Worm (Caenorhabditis elegans) whole organism, L1 larva: Measurements from ENCODE around the gene H05C05.1.

ENCODE experiments used
- dpl-1 ChIP-seq, 3 experiments: fragments of 150-350 bp in 2 of 3; sonication (generic microtip) in 1 of 3; optimal IDR thresholded peaks; 2 replicates each; lab custom pipeline; 2014 to 2017; ENCODE audit warnings: missing biosample characterization in 3 of 3, missing genetic modification characterization in 3 of 3, missing genetic modification reagents in 3 of 3
- dsc-1 ChIP-seq: sonication (generic microtip); optimal IDR thresholded peaks from 2 replicates; lab custom pipeline; 2016; ENCODE audit warnings: mild to moderate bottlenecking, missing genetic modification characterization, missing compliant biosample characterization
- fos-1 ChIP-seq: fragments of 150-350 bp; optimal IDR thresholded peaks from 2 replicates; lab custom pipeline; 2014; ENCODE audit warnings: missing biosample characterization, missing genetic modification characterization
- jun-1 ChIP-seq: fragments of 150-350 bp; optimal IDR thresholded peaks from 2 replicates; lab custom pipeline; 2014; ENCODE audit warnings: missing biosample characterization, missing genetic modification reagents, missing genetic modification characterization
- lin-13 ChIP-seq: fragments of 150-350 bp; optimal IDR thresholded peaks from 2 replicates; lab custom pipeline; 2014; ENCODE audit warnings: missing biosample characterization, missing genetic modification reagents, missing genetic modification characterization
- mdl-1 ChIP-seq, 2 experiments: fragments of 150-350 bp; optimal IDR thresholded peaks; 2 replicates each; lab custom pipeline; 2014 to 2017; ENCODE audit warnings: missing biosample characterization in 2 of 2, missing genetic modification characterization in 2 of 2, inconsistent platforms in 1 of 2
- mef-2 ChIP-seq: fragments of 150-350 bp; optimal IDR thresholded peaks from 2 replicates; lab custom pipeline; 2014; ENCODE audit warnings: missing biosample characterization, missing genetic modification characterization
- nhr-237 ChIP-seq: fragments of 150-350 bp; optimal IDR thresholded peaks from 2 replicates; lab custom pipeline; 2014; ENCODE audit warnings: missing biosample characterization, missing genetic modification characterization
- sup-37 ChIP-seq: fragments of 200-800 bp; sonication (Bioruptor generic); optimal IDR thresholded peaks from 2 replicates; lab custom pipeline; 2018; ENCODE audit warnings: mild to moderate bottlenecking, missing genetic modification characterization, missing compliant biosample characterization

DNA sequence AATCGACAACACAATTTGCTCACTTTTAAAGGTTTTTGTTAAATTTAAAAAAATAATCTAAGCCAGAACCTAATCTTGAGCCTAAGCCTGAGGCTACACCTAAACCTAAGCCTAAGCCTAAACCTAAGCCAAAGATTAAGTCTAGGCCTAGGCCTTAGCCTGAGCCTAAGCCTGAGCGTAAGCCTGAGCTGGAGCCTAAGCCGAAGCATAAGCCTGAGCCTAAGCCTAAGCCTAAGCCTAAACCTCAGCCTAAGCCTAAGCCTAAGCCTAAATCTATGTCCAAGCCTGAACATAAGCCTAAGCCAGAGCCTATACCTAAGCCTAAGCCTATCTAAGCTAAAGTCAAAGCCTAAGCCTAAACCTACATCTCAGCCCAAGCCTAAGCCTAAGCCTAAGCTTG lies 9.1 kb upstream of the H05C05.1 start:
- TF ChIP-seq lin-13 (GFP tag; lab: Kevin White, UChicago) (no peak), dsc-1 (tag; lab: Kevin White, UChicago) (no peak), fos-1 (no peak), dpl-1 (GFP tag; optimal IDR thresholded peaks at IDR 0.05; lab: Kevin White, UChicago) (no peak), nhr-237 (tag; lab: Kevin White, UChicago) (no peak), jun-1 (tag; lab: Kevin White, UChicago) (no peak), mef-2 (tag; lab: Kevin White, UChicago) (no peak), mdl-1 (tag; optimal IDR thresholded peaks at IDR 0.05; lab: Kevin White, UChicago) (no peak), sup-37 (GFP tag; lab: Kevin White, UChicago) (no peak)
